Fruit fly (Drosophila melanogaster): ENCODE results near the gene Eig71Eh.

Gene Eig71Eh

DNA sequence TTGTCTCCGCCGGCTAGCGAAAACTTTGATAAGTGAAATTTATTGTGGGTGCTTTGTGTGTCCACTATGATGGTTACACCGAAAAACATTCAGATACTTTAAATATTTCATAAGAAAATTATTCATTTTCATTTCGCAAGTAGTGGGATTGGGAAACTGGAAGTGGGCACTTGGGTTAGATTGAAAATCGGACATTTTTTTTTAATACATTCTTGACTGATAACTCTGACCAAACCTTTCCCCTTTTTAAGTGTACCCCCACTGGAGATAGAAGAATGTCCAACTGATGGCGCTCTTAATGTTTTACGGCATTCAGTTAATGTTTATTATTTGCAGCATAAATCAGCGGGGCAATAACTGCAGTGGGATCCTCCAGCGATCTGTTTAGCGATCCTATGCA is 18.4 kb upstream of the Eig71Eh start (continued):
- TF ChIP-seq bsh (GFP tag; optimal IDR thresholded peaks at IDR 0.05) (peak in 1 of 2 experiments; percentile 33), CG15269 (tag; optimal IDR thresholded peaks at IDR 0.05) (peak; percentile 12), Dfd (GFP tag; optimal IDR thresholded peaks at IDR 0.05) (no peak), CG1602 (GFP tag; optimal IDR thresholded peaks at IDR 0.05) (no peak), CG7556 (GFP tag; optimal IDR thresholded peaks at IDR 0.05) (peak; percentile 8), Med (GFP tag) (peak; percentile 37), Ssrp (tag; optimal IDR thresholded peaks at IDR 0.05) (peak; percentile 22), CG32532 (GFP tag; IDR thresholded peaks at IDR 0.05) (no peak), CG10321 (GFP tag; IDR thresholded peaks at IDR 0.05) (0 out of 2 replicates have a peak, but pooled peaks have one; percentile 5), az2 (GFP tag; optimal IDR thresholded peaks at IDR 0.05) (peak; percentile 4), CG17385 (GFP tag; optimal IDR thresholded peaks at IDR 0.05) (no peak), amos (GFP tag; IDR thresholded peaks at IDR 0.05; ENCODE audit: partially characterized antibody) (no peak), Ets65A (GFP tag) (peak; percentile 94), CG4360 (GFP tag; IDR thresholded peaks at IDR 0.05) (no peak), klu (GFP tag; IDR thresholded peaks at IDR 0.05) (no peak), Gsc (GFP tag; IDR thresholded peaks at IDR 0.05) (no peak), esg (GFP tag; conservative IDR thresholded peaks at IDR 0.05) (no peak), Xrp1 (GFP tag; IDR thresholded peaks at IDR 0.05) (0 out of 2 replicates have a peak, but pooled peaks have one; percentile 21), CG11560 (tag; IDR thresholded peaks at IDR 0.05) (no peak), CG6765 (GFP tag; optimal IDR thresholded peaks at IDR 0.05) (no peak)

DNA sequence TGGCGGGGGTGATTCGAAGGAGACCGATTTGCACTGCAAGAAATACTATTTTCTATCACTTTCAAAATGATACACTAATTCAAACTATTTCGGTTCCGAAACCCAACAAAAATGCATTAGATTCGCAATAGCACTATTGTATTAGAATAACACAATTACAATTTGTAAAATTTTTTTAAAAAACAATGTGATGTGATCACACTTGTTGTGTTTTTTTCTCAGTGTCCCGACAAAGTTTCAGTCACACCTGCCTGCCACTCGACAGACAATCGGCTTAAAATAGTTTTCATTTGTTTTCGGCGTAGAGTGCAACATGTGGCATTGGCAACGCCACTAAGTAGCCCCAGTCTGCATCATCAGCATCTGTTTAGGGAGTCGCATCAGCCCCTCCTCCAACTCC is 15.9 kb upstream of the Eig71Eh start:
- no peak for TF ChIP-seq Nf-YC (tag; optimal IDR thresholded peaks at IDR 0.05)
- no peak for TF ChIP-seq CG2129 (GFP tag; IDR thresholded peaks at IDR 0.05; ENCODE audit: partially characterized antibody)
- TF ChIP-seq CG18619 (GFP tag; optimal IDR thresholded peaks at IDR 0.05): peak; percentile 12
- peak; percentile 64 for TF ChIP-seq crol (GFP tag; IDR thresholded peaks at IDR 0.05)
- TF ChIP-seq Myb (GFP tag; optimal IDR thresholded peaks at IDR 0.05): no peak
- TF ChIP-seq Vsx1 (GFP tag; optimal IDR thresholded peaks at IDR 0.05): no peak
- peak; percentile 92 for TF ChIP-seq Xrp1 (GFP tag; IDR thresholded peaks at IDR 0.05)
- peak; percentile 66 for TF ChIP-seq CG13775 (GFP tag; optimal IDR thresholded peaks at IDR 0.05)
- TF ChIP-seq CG30431 (GFP tag; optimal IDR thresholded peaks at IDR 0.05): peak; percentile 77
- peak; percentile 42 for TF ChIP-seq CG8944 (GFP tag; optimal IDR thresholded peaks at IDR 0.05)
- no peak for TF ChIP-seq ab (GFP tag; optimal IDR thresholded peaks at IDR 0.05)
- no peak for TF ChIP-seq CG6791 (GFP tag; IDR thresholded peaks at IDR 0.05; ENCODE audit: partially characterized antibody)
- TF ChIP-seq sim (GFP tag; IDR thresholded peaks at IDR 0.05): peak; percentile 59
- TF ChIP-seq Camta (GFP tag; optimal IDR thresholded peaks at IDR 0.05): peak; percentile 63
- TF ChIP-seq Dfd (GFP tag; optimal IDR thresholded peaks at IDR 0.05): no peak
- TF ChIP-seq E2f2 (GFP tag; IDR thresholded peaks at IDR 0.05): no peak
- no peak for TF ChIP-seq CG2199 (GFP tag; IDR thresholded peaks at IDR 0.05)
- TF ChIP-seq sisA (GFP tag; IDR thresholded peaks at IDR 0.05): peak; percentile 64
- peak; percentile 28; the same call in 1 of the 2 replicates for TF ChIP-seq esg (GFP tag; conservative IDR thresholded peaks at IDR 0.05)
- no peak for TF ChIP-seq CG12071 (GFP tag; optimal IDR thresholded peaks at IDR 0.05)
- TF ChIP-seq Sox100B (GFP tag; optimal IDR thresholded peaks at IDR 0.05): peak; percentile 50
- TF ChIP-seq CkIIα-i1 (GFP tag; IDR thresholded peaks at IDR 0.05): no peak
- peak; percentile 91 for TF ChIP-seq CG18262 (tag; optimal IDR thresholded peaks at IDR 0.05)
- TF ChIP-seq CG6654 (GFP tag; optimal IDR thresholded peaks at IDR 0.05): peak; percentile 46
- peak in 1 of 2 experiments; percentile 52 for TF ChIP-seq eve (GFP tag; optimal IDR thresholded peaks at IDR 0.05)
- no peak for TF ChIP-seq CG31224 (GFP tag; IDR thresholded peaks at IDR 0.05)
- TF ChIP-seq kni (GFP tag; optimal IDR thresholded peaks at IDR 0.05): no peak
- TF ChIP-seq Fer3 (tag; optimal IDR thresholded peaks at IDR 0.05): peak; percentile 4
- TF ChIP-seq CG1792 (GFP tag; optimal IDR thresholded peaks at IDR 0.05): peak; percentile 9
- no peak for TF ChIP-seq wor (GFP tag; IDR thresholded peaks at IDR 0.05)
- TF ChIP-seq Xbp1 (GFP tag; optimal IDR thresholded peaks at IDR 0.05): peak; percentile 62
- no peak for TF ChIP-seq cwo (GFP tag; optimal IDR thresholded peaks at IDR 0.05)
- no peak for TF ChIP-seq B-H1 (GFP tag; IDR thresholded peaks at IDR 0.05)
- TF ChIP-seq wdn (GFP tag; IDR thresholded peaks at IDR 0.05): no peak

All from whole organism, embryonic.